Fruit fly (Drosophila melanogaster) whole organism, embryonic: ENCODE data around the gene PIG-C.
A peak's percentile ranks its signal among the peaks of the same experiment; 100 is the strongest.

ENCODE experiments used
- Bteb2 ChIP-seq: fragments of 200-800 bp; sonication (Bioruptor generic); optimal IDR thresholded peaks from 2 replicates; lab custom pipeline; 2016; ENCODE audit warnings: missing biosample characterization, missing genetic modification characterization
- CG10209 ChIP-seq: fragments of 200-800 bp; sonication (Bioruptor generic); optimal IDR thresholded peaks from 3 replicates; lab custom pipeline; 2017; ENCODE audit warnings: missing biosample characterization, mild to moderate bottlenecking, missing genetic modification characterization, missing genetic modification reagents
- CG10274 ChIP-seq: fragments of 200-800 bp; sonication (Bioruptor generic); optimal IDR thresholded peaks from 3 replicates; lab custom pipeline; 2017; ENCODE audit warnings: missing biosample characterization, mild to moderate bottlenecking, missing genetic modification characterization
- CG10654 ChIP-seq: fragments of 200-800 bp; sonication (Bioruptor generic); optimal IDR thresholded peaks from 2 replicates; lab custom pipeline; 2016; ENCODE audit warnings: missing biosample characterization, missing genetic modification characterization
- CG11085 ChIP-seq: fragments of 200-800 bp; sonication (Bioruptor generic); IDR thresholded peaks from 2 replicates; pipeline ENCODE4 v1.3.6; 2022; ENCODE audit warnings: missing biosample characterization, missing genetic modification characterization
- CG13296 ChIP-seq: fragments of 200-800 bp; sonication (Bioruptor generic); optimal IDR thresholded peaks from 3 replicates; lab custom pipeline; 2018; ENCODE audit warnings: missing biosample characterization, mild to moderate bottlenecking, missing genetic modification characterization
- CG14050 ChIP-seq: fragments of 200-800 bp; sonication (Bioruptor generic); IDR thresholded peaks from 3 replicates; pipeline ENCODE4 v1.3.6; 2022; ENCODE audit warnings: missing biosample characterization, missing genetic modification characterization
- CG16813 ChIP-seq: fragments of 200-800 bp; sonication (Bioruptor generic); IDR thresholded peaks from 3 replicates; pipeline ENCODE4 v1.3.6; 2022; ENCODE audit warnings: missing biosample characterization, missing genetic modification characterization; ENCODE audit not compliant: partially characterized antibody
- CG17802 ChIP-seq: fragments of 200-800 bp; sonication (Bioruptor generic); optimal IDR thresholded peaks from 2 replicates; lab custom pipeline; 2018; ENCODE audit warnings: missing biosample characterization, mild to moderate bottlenecking, missing genetic modification characterization, moderate library complexity
- CG17829 ChIP-seq: fragments of 200-800 bp; optimal IDR thresholded peaks from 2 replicates; lab custom pipeline; 2019; ENCODE audit warnings: missing biosample characterization, mild to moderate bottlenecking, missing genetic modification characterization, moderate library complexity
- CG3726 ChIP-seq: fragments of 200-800 bp; sonication (Bioruptor generic); IDR thresholded peaks from 3 replicates; pipeline ENCODE4, ENCODE4 v1.3.6; 2022; ENCODE audit warnings: missing biosample characterization, missing genetic modification characterization
- CG3847 ChIP-seq: fragments of 200-800 bp; sonication (Bioruptor generic); IDR thresholded peaks from 2 replicates; pipeline ENCODE4 v1.3.6; 2022; ENCODE audit warnings: missing biosample characterization, missing genetic modification characterization
- CG4282 ChIP-seq: fragments of 200-800 bp; sonication (Bioruptor generic); optimal IDR thresholded peaks from 2 replicates; lab custom pipeline; 2016; ENCODE audit warnings: missing biosample characterization, missing genetic modification characterization
- CG4854 ChIP-seq: fragments of 200-800 bp; sonication (Bioruptor generic); optimal IDR thresholded peaks from 2 replicates; lab custom pipeline; 2016; ENCODE audit warnings: missing biosample characterization, missing genetic modification characterization, inconsistent platforms
- CG5245 ChIP-seq: fragments of 200-800 bp; sonication (Bioruptor generic); optimal IDR thresholded peaks from 3 replicates; lab custom pipeline; 2016; ENCODE audit warnings: missing biosample characterization, missing genetic modification characterization
- CG7357 ChIP-seq: fragments of 200-800 bp; sonication (Bioruptor generic); IDR thresholded peaks from 3 replicates; pipeline ENCODE4 v1.3.6; 2022; ENCODE audit warnings: missing biosample characterization, missing genetic modification characterization
- CG8281 ChIP-seq: fragments of 200-800 bp; sonication (Bioruptor generic); optimal IDR thresholded peaks from 2 replicates; lab custom pipeline; 2018; ENCODE audit warnings: missing biosample characterization, mild to moderate bottlenecking, missing genetic modification characterization, moderate library complexity
- CTCF ChIP-seq: fragments of 200-800 bp; sonication (Bioruptor generic); optimal IDR thresholded peaks from 2 replicates; lab custom pipeline; 2017; ENCODE audit warnings: missing biosample characterization, mild to moderate bottlenecking, missing genetic modification characterization, moderate library complexity
- Dbx ChIP-seq: fragments of 200-800 bp; sonication (Bioruptor generic); IDR thresholded peaks from 3 replicates; pipeline ENCODE4 v1.3.6; 2022; ENCODE audit warnings: missing biosample characterization, missing genetic modification characterization
- Deaf1 ChIP-seq: fragments of 200-800 bp; optimal IDR thresholded peaks from 3 replicates; lab custom pipeline; 2019; ENCODE audit warnings: missing biosample characterization, mild to moderate bottlenecking, missing genetic modification characterization, moderate library complexity
- Dek ChIP-seq: fragments of 200-800 bp; sonication (Bioruptor generic); optimal IDR thresholded peaks from 3 replicates; lab custom pipeline; 2019; ENCODE audit warnings: missing biosample characterization, mild to moderate bottlenecking, missing genetic modification characterization, moderate library complexity
- Dll ChIP-seq: fragments of 200-800 bp; sonication (Bioruptor generic); IDR thresholded peaks from 4 replicates; pipeline ENCODE4 v1.3.6; 2022; ENCODE audit warnings: missing biosample characterization, missing genetic modification characterization; ENCODE audit not compliant: partially characterized antibody
- Doc2 ChIP-seq: fragments of 200-800 bp; sonication (Bioruptor generic); IDR thresholded peaks from 2 replicates; pipeline ENCODE4 v1.3.6; 2022; ENCODE audit warnings: missing biosample characterization, missing genetic modification characterization
- ERR ChIP-seq: fragments of 200-800 bp; sonication (Bioruptor generic); optimal IDR thresholded peaks from 2 replicates; lab custom pipeline; 2016; ENCODE audit warnings: missing biosample characterization, missing genetic modification characterization
- Fer3 ChIP-seq: fragments of 200-800 bp; sonication (Bioruptor generic); optimal IDR thresholded peaks from 2 replicates; lab custom pipeline; 2018; ENCODE audit warnings: missing biosample characterization, mild to moderate bottlenecking, missing genetic modification characterization, moderate library complexity
- Gug ChIP-seq: fragments of 200-800 bp; sonication (Bioruptor generic); IDR thresholded peaks from 4 replicates; pipeline ENCODE4 v1.3.6; 2022; ENCODE audit warnings: missing biosample characterization, missing genetic modification characterization
- H15 ChIP-seq: fragments of 200-800 bp; sonication (Bioruptor generic); IDR thresholded peaks from 3 replicates; pipeline ENCODE4 v1.3.6; 2022; ENCODE audit warnings: missing biosample characterization, missing genetic modification characterization
- HLH3B ChIP-seq: fragments of 200-800 bp; sonication (Bioruptor generic); IDR thresholded peaks from 2 replicates; pipeline ENCODE4 v1.3.6; 2022; ENCODE audit warnings: missing biosample characterization, missing genetic modification characterization
- HLH4C ChIP-seq: fragments of 200-800 bp; sonication (Bioruptor generic); IDR thresholded peaks from 3 replicates; pipeline ENCODE4 v1.3.6; 2022; ENCODE audit warnings: missing biosample characterization, missing genetic modification characterization; ENCODE audit not compliant: partially characterized antibody
- Hmr ChIP-seq: fragments of 200-800 bp; sonication (Bioruptor generic); optimal IDR thresholded peaks from 3 replicates; lab custom pipeline; 2017; ENCODE audit warnings: mild to moderate bottlenecking, missing biosample characterization, missing genetic modification reagents, missing genetic modification characterization
- Jarid2 ChIP-seq: fragments of 200-800 bp; sonication (Bioruptor generic); optimal IDR thresholded peaks from 3 replicates; lab custom pipeline; 2017; ENCODE audit warnings: mild to moderate bottlenecking, missing biosample characterization, missing genetic modification reagents, missing genetic modification characterization
- MBD-R2 ChIP-seq: fragments of 200-800 bp; sonication (Bioruptor generic); IDR thresholded peaks from 2 replicates; pipeline ENCODE4 v1.3.6; 2022; ENCODE audit warnings: missing biosample characterization, missing genetic modification characterization
- Scr ChIP-seq: fragments of 200-800 bp; sonication (Bioruptor generic); IDR thresholded peaks from 2 replicates; pipeline ENCODE4 v1.3.6; 2022; ENCODE audit warnings: missing biosample characterization, missing genetic modification characterization; ENCODE audit not compliant: partially characterized antibody
- Sox100B ChIP-seq: fragments of 200-800 bp; sonication (Bioruptor generic); optimal IDR thresholded peaks from 3 replicates; lab custom pipeline; 2018; ENCODE audit warnings: missing biosample characterization, mild to moderate bottlenecking, missing genetic modification characterization
- Stat92E ChIP-seq, 3 experiments: fragments of >200 bp in 2 of 3; fragments of 200-800 bp in 1 of 3; sonication (Bioruptor generic) in 1 of 3; optimal IDR thresholded peaks; 2 replicates each; lab custom pipeline; 2017 to 2019; ENCODE audit warnings: missing biosample characterization in 3 of 3, missing genetic modification characterization in 3 of 3, mild to moderate bottlenecking in 1 of 3, moderate library complexity in 1 of 3
- Vsx1 ChIP-seq: fragments of 200-800 bp; sonication (Bioruptor generic); optimal IDR thresholded peaks from 2 replicates; lab custom pipeline; 2017; ENCODE audit warnings: missing biosample characterization, mild to moderate bottlenecking, missing genetic modification characterization, missing genetic modification reagents
- ase ChIP-seq: fragments of 200-800 bp; sonication (Bioruptor generic); IDR thresholded peaks from 3 replicates; pipeline ENCODE4 v1.3.6; 2022; ENCODE audit warnings: missing biosample characterization, missing genetic modification characterization
- cas ChIP-seq: fragments of 200-800 bp; sonication (Bioruptor generic); IDR thresholded peaks from 2 replicates; pipeline ENCODE4 v1.3.6; 2022; ENCODE audit warnings: missing biosample characterization, missing genetic modification characterization
- dpn ChIP-seq, 2 experiments: fragments of 200-800 bp; sonication (Bioruptor generic); optimal IDR thresholded peaks; 3 replicates each; lab custom pipeline; 2016; ENCODE audit warnings: missing biosample characterization in 2 of 2, missing genetic modification characterization in 2 of 2
- fu2 ChIP-seq: fragments of 200-800 bp; sonication (Bioruptor generic); optimal IDR thresholded peaks from 2 replicates; lab custom pipeline; 2016; ENCODE audit warnings: missing biosample characterization, missing genetic modification characterization
- grau ChIP-seq: fragments of 200-800 bp; optimal IDR thresholded peaks from 3 replicates; lab custom pipeline; 2019; ENCODE audit warnings: missing biosample characterization, mild to moderate bottlenecking, missing genetic modification characterization, moderate library complexity
- hb ChIP-seq: fragments of 200-800 bp; sonication (Bioruptor generic); IDR thresholded peaks from 3 replicates; pipeline ENCODE4 v1.3.6; 2022; ENCODE audit warnings: missing biosample characterization, missing genetic modification characterization; ENCODE audit not compliant: partially characterized antibody
- ind ChIP-seq: fragments of 200-800 bp; sonication (Bioruptor generic); optimal IDR thresholded peaks from 3 replicates; lab custom pipeline; 2016; ENCODE audit warnings: missing biosample characterization, missing genetic modification characterization
- oc ChIP-seq: fragments of 200-800 bp; sonication (Bioruptor generic); optimal IDR thresholded peaks from 2 replicates; lab custom pipeline; 2018; ENCODE audit warnings: missing biosample characterization, mild to moderate bottlenecking, missing genetic modification characterization, moderate library complexity
- otp ChIP-seq: fragments of 200-800 bp; sonication (Bioruptor generic); IDR thresholded peaks from 3 replicates; pipeline ENCODE4, ENCODE4 v1.3.6; 2022; ENCODE audit warnings: missing biosample characterization, missing genetic modification characterization
- ranshi ChIP-seq: fragments of 200-800 bp; sonication (Bioruptor generic); IDR thresholded peaks from 2 replicates; pipeline ENCODE4 v1.3.6; 2022; ENCODE audit warnings: missing biosample characterization, missing genetic modification characterization
- sc ChIP-seq, 3 experiments: fragments of >200 bp in 2 of 3; fragments of 200-800 bp in 1 of 3; sonication (Bioruptor generic) in 1 of 3; optimal IDR thresholded peaks; 2 replicates in 2 of 3; 3 replicates in 1 of 3; lab custom pipeline; 2017; ENCODE audit warnings: mild to moderate bottlenecking in 1 of 3, missing biosample characterization in 1 of 3, missing genetic modification characterization in 1 of 3, missing genetic modification reagents in 1 of 3
- shn ChIP-seq: fragments of 200-800 bp; sonication (Bioruptor generic); optimal IDR thresholded peaks from 3 replicates; lab custom pipeline; 2016; ENCODE audit warnings: missing biosample characterization, missing genetic modification characterization
- sr ChIP-seq: fragments of 200-800 bp; sonication (Bioruptor generic); IDR thresholded peaks from 3 replicates; pipeline ENCODE4 v1.3.6; 2022; ENCODE audit warnings: missing biosample characterization, missing genetic modification characterization
- zfh1 ChIP-seq: fragments of 200-800 bp; sonication (Bioruptor generic); IDR thresholded peaks from 3 replicates; pipeline ENCODE4 v1.3.6; 2022; ENCODE audit warnings: missing biosample characterization, missing genetic modification characterization

PIG-C gene

DNA sequence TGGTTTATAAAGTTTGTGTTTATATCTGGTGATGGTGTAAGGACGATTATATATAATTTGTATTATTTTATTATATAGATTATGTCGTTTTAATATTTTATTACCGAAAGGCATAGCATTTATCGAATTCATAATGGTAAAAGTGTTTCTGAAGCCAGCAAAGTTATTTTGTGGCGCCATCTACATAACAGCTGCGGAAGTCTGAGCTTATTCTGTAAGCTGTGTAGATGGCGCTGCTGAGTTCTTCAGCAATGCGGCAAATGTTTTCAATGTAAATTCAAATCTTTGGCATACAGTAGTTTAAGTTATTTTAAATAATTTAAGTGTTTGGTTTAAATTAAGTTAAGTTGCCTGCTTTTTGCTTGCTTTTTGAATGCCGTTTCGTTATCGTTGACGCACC, 30.6 kb downstream of the PIG-C start (continued):
- no peak for TF ChIP-seq hb (GFP tag; lab: Robert Waterston, UW)
- TF ChIP-seq CG3726 (GFP tag; lab: Robert Waterston, UW) = 0 out of 3 replicates have a peak, but pooled peaks have one; percentile 43
- peak; percentile 46 for TF ChIP-seq CG17829
- TF ChIP-seq CG14050 (GFP tag; lab: Robert Waterston, UW) = no peak
- TF ChIP-seq CG13296 (GFP tag; lab: Kevin White, UChicago) = no peak
- TF ChIP-seq CG4282 = no peak
- TF ChIP-seq Dbx (GFP tag; lab: Robert Waterston, UW) = peak; percentile 50; the same call in 1 of the 3 replicates
- TF ChIP-seq grau = no peak
- TF ChIP-seq dpn (GFP tag; optimal IDR thresholded peaks at IDR 0.05; lab: Kevin White, UChicago) = no peak
- no peak for TF ChIP-seq Stat92E (GFP tag; optimal IDR thresholded peaks at IDR 0.05; lab: Kevin White, UChicago)
- TF ChIP-seq ind (GFP tag; lab: Kevin White, UChicago) = peak; percentile 29
- TF ChIP-seq otp (GFP tag; lab: Robert Waterston, UW) = peak; percentile 12; the same call in 1 of the 3 replicates
- peak; percentile 42; the same call in 1 of the 3 replicates for TF ChIP-seq H15
- TF ChIP-seq fu2 (GFP tag; lab: Kevin White, UChicago) = no peak
- TF ChIP-seq CG10274 (GFP tag; lab: Kevin White, UChicago) = no peak
- peak; percentile 2 for TF ChIP-seq CG17802
- no peak for TF ChIP-seq Sox100B
- TF ChIP-seq Dll (GFP tag; lab: Robert Waterston, UW) = no peak
- TF ChIP-seq sr (GFP tag; lab: Robert Waterston, UW) = 0 out of 3 replicates have a peak, but pooled peaks have one; percentile 21
- no peak for TF ChIP-seq HLH4C (GFP tag; lab: Robert Waterston, UW)
- TF ChIP-seq CG16813 (GFP tag; lab: Robert Waterston, UW) = no peak
- TF ChIP-seq CG8281 = no peak
- TF ChIP-seq shn (GFP tag; lab: Kevin White, UChicago) = no peak
- no peak for TF ChIP-seq Deaf1 (tag; lab: Kevin White, UChicago)
- no peak for TF ChIP-seq Hmr (GFP tag; lab: Kevin White, UChicago)
- TF ChIP-seq CG4854 (GFP tag; lab: Kevin White, UChicago) = no peak
- peak; percentile 18; the same call in 1 of the 2 replicates for TF ChIP-seq MBD-R2
- TF ChIP-seq Dek (tag; lab: Kevin White, UChicago) = no peak
- TF ChIP-seq ERR (GFP tag; lab: Kevin White, UChicago) = no peak
- no peak for TF ChIP-seq Bteb2 (GFP tag; lab: Kevin White, UChicago)
- peak; percentile 38; the same call in 1 of the 3 replicates for TF ChIP-seq zfh1 (GFP tag; lab: Robert Waterston, UW)
- TF ChIP-seq CG7357 (GFP tag; lab: Robert Waterston, UW) = no peak
- TF ChIP-seq cas (GFP tag; lab: Robert Waterston, UW) = no peak
- peak; percentile 4 for TF ChIP-seq Jarid2 (GFP tag; lab: Kevin White, UChicago)
- no peak for TF ChIP-seq HLH3B (GFP tag; lab: Robert Waterston, UW)
- peak; percentile 29; the same call in 1 of the 4 replicates for TF ChIP-seq Gug (GFP tag; lab: Robert Waterston, UW)
- TF ChIP-seq Fer3 = peak; percentile 32
- TF ChIP-seq CTCF (GFP tag; lab: Kevin White, UChicago) = peak; percentile 98
- no peak for TF ChIP-seq Doc2 (GFP tag; lab: Robert Waterston, UW)
- TF ChIP-seq Scr (GFP tag; lab: Robert Waterston, UW) = no peak
- no peak for TF ChIP-seq Vsx1 (GFP tag; lab: Kevin White, UChicago)
- TF ChIP-seq CG10209 (GFP tag; lab: Kevin White, UChicago) = no peak
- no peak for TF ChIP-seq sc (optimal IDR thresholded peaks at IDR 0.05; lab: Kevin White, UChicago)
- no peak for TF ChIP-seq sc (GFP tag; optimal IDR thresholded peaks at IDR 0.05; lab: Kevin White, UChicago)
- 0 out of 2 replicates have a peak, but pooled peaks have one; percentile 44 for TF ChIP-seq CG11085 (GFP tag; lab: Robert Waterston, UW)
- no peak for TF ChIP-seq ranshi (GFP tag; lab: Robert Waterston, UW)
- peak; percentile 35 for TF ChIP-seq CG10654 (GFP tag; lab: Kevin White, UChicago)
- TF ChIP-seq ase = peak; percentile 57; the same call in 1 of the 3 replicates
- TF ChIP-seq CG3847 = peak; percentile 28; the same call in 1 of the 2 replicates
- no peak for TF ChIP-seq oc (tag; lab: Kevin White, UChicago)
- peak; percentile 52 for TF ChIP-seq CG5245 (GFP tag; lab: Kevin White, UChicago)
